Worm (Caenorhabditis elegans) whole organism, L4 larva: Measurements from ENCODE around the gene ani-2.

Source experiments
- F10B5.3 ChIP-seq: sonication (generic microtip); optimal IDR thresholded peaks from 2 replicates; lab custom pipeline; 2016; ENCODE audit warnings: mild to moderate bottlenecking, missing genetic modification characterization, missing compliant biosample characterization
- F26F4.8 ChIP-seq: fragments of 200-800 bp; sonication (Bioruptor generic); conservative IDR thresholded peaks from 2 replicates; pipeline ENCODE4 v1.3.6; 2022; ENCODE audit warnings: missing genetic modification characterization, missing compliant biosample characterization
- F37D6.2 ChIP-seq: sonication (generic microtip); optimal IDR thresholded peaks from 2 replicates; lab custom pipeline; 2016; ENCODE audit warnings: mild to moderate bottlenecking, missing genetic modification characterization, missing compliant biosample characterization
- T20F7.1 ChIP-seq: fragments of 200-800 bp; sonication (Bioruptor generic); optimal IDR thresholded peaks from 2 replicates; lab custom pipeline; 2018; ENCODE audit warnings: mild to moderate bottlenecking, missing genetic modification characterization, missing compliant biosample characterization
- Y5F2A.4 ChIP-seq: fragments of 200-800 bp; sonication (Bioruptor generic); optimal IDR thresholded peaks from 2 replicates; lab custom pipeline; 2018; ENCODE audit warnings: mild to moderate bottlenecking, missing genetic modification characterization, missing compliant biosample characterization
- Y75B8A.6 ChIP-seq: fragments of 200-800 bp; sonication (Bioruptor generic); IDR thresholded peaks from 2 replicates; pipeline ENCODE4 v1.3.6; 2022; ENCODE audit warnings: missing genetic modification reagents, missing genetic modification characterization, missing compliant biosample characterization
- ZK546.5 ChIP-seq, 2 experiments: sonication (generic microtip); optimal IDR thresholded peaks; 2 replicates each; lab custom pipeline; 2017; ENCODE audit warnings: missing biosample characterization in 2 of 2, missing genetic modification characterization in 2 of 2
- aha-1 ChIP-seq: fragments of 150-350 bp; peaks from one replicate; lab custom pipeline; 2014; ENCODE audit warnings: missing biosample characterization, missing genetic modification characterization
- aly-2 ChIP-seq: sonication (generic microtip); optimal IDR thresholded peaks from 2 replicates; lab custom pipeline; 2018; ENCODE audit warnings: missing biosample characterization, missing genetic modification characterization
- ama-1 ChIP-seq: fragments of 150-350 bp; optimal IDR thresholded peaks from 2 replicates; lab custom pipeline; 2014; ENCODE audit warnings: inconsistent platforms, mixed read lengths
- attf-4 ChIP-seq: sonication (generic microtip); optimal IDR thresholded peaks from 3 replicates; lab custom pipeline; 2017; ENCODE audit warnings: missing biosample characterization, missing genetic modification characterization
- ceh-44 ChIP-seq: fragments of 200-800 bp; sonication (Bioruptor generic); IDR thresholded peaks from 2 replicates; pipeline ENCODE4 v1.3.6; 2022; ENCODE audit warnings: missing genetic modification reagents, missing genetic modification characterization, missing compliant biosample characterization
- ces-1 ChIP-seq: fragments of 150-350 bp; sonication (generic microtip); optimal IDR thresholded peaks from 4 replicates; lab custom pipeline; 2014; ENCODE audit warnings: missing biosample characterization, missing genetic modification reagents, missing genetic modification characterization
- cey-2 ChIP-seq: sonication (generic microtip); optimal IDR thresholded peaks from 3 replicates; lab custom pipeline; 2017; ENCODE audit warnings: missing genetic modification characterization, mild to moderate bottlenecking, missing compliant biosample characterization, antibody characterized with exemption, borderline replicate concordance; ENCODE audit not compliant: insufficient read depth
- ctbp-1 ChIP-seq: fragments of 200-800 bp; sonication (Bioruptor generic); IDR thresholded peaks from 2 replicates; pipeline ENCODE4 v1.3.6; 2022; ENCODE audit warnings: missing genetic modification reagents, missing genetic modification characterization, missing compliant biosample characterization
- daf-19 ChIP-seq: fragments of 200-800 bp; sonication (Bioruptor generic); conservative IDR thresholded peaks from 2 replicates; pipeline ENCODE4 v1.3.6; 2022; ENCODE audit warnings: missing genetic modification characterization, missing compliant biosample characterization
- daf-8 ChIP-seq: fragments of 200-800 bp; sonication (Bioruptor generic); IDR thresholded peaks from 2 replicates; pipeline ENCODE4 v1.3.6; 2022; ENCODE audit warnings: missing genetic modification characterization, missing compliant biosample characterization
- dmd-6 ChIP-seq: fragments of 200-800 bp; sonication (Bioruptor generic); IDR thresholded peaks from 2 replicates; pipeline ENCODE4 v1.3.6; 2022; ENCODE audit warnings: missing genetic modification reagents, missing genetic modification characterization, missing compliant biosample characterization
- dmd-8 ChIP-seq: fragments of 200-800 bp; sonication (Bioruptor generic); IDR thresholded peaks from 2 replicates; pipeline ENCODE4 v1.3.6; 2022; ENCODE audit warnings: missing genetic modification characterization, missing compliant biosample characterization
- dmd-9 ChIP-seq: fragments of 200-800 bp; sonication (Bioruptor generic); IDR thresholded peaks from 2 replicates; pipeline ENCODE4 v1.3.6; 2022; ENCODE audit warnings: missing genetic modification reagents, missing genetic modification characterization, missing compliant biosample characterization
- dpl-1 ChIP-seq: fragments of 150-350 bp; optimal IDR thresholded peaks from 2 replicates; lab custom pipeline; 2014; ENCODE audit warnings: missing biosample characterization, missing genetic modification reagents, missing genetic modification characterization
- duxl-1 ChIP-seq: sonication (generic microtip); optimal IDR thresholded peaks from 2 replicates; lab custom pipeline; 2016; ENCODE audit warnings: mild to moderate bottlenecking, missing genetic modification characterization, moderate library complexity, missing compliant biosample characterization; ENCODE audit not compliant: poor library complexity
- fos-1 ChIP-seq: fragments of 150-350 bp; optimal IDR thresholded peaks from 2 replicates; lab custom pipeline; 2014; ENCODE audit warnings: missing biosample characterization, missing genetic modification characterization
- hlh-30 ChIP-seq: sonication (generic microtip); optimal IDR thresholded peaks from 2 replicates; lab custom pipeline; 2017; ENCODE audit warnings: antibody characterized with exemption, mild to moderate bottlenecking, missing genetic modification characterization, missing compliant biosample characterization; ENCODE audit not compliant: insufficient read depth
- lim-7 ChIP-seq: fragments of 200-800 bp; sonication (Bioruptor generic); IDR thresholded peaks from 2 replicates; pipeline ENCODE4 v1.3.6; 2022; ENCODE audit warnings: missing genetic modification characterization, missing compliant biosample characterization
- lin-1 ChIP-seq: fragments of 200-800 bp; sonication (Bioruptor generic); IDR thresholded peaks from 2 replicates; pipeline ENCODE4 v1.3.6; 2022; ENCODE audit warnings: missing genetic modification reagents, missing genetic modification characterization, missing compliant biosample characterization
- lin-13 ChIP-seq: fragments of 150-350 bp; optimal IDR thresholded peaks from 2 replicates; lab custom pipeline; 2014; ENCODE audit warnings: missing biosample characterization, missing genetic modification reagents, missing genetic modification characterization
- lin-29 ChIP-seq: fragments of 200-800 bp; sonication (Bioruptor generic); IDR thresholded peaks from 2 replicates; pipeline ENCODE4 v1.3.6; 2022; ENCODE audit warnings: missing genetic modification reagents, missing genetic modification characterization, missing compliant biosample characterization
- lin-38 ChIP-seq: fragments of 200-800 bp; sonication (Bioruptor generic); IDR thresholded peaks from 2 replicates; pipeline ENCODE4 v1.3.6; 2022; ENCODE audit warnings: missing genetic modification reagents, missing genetic modification characterization, missing compliant biosample characterization
- lin-39 ChIP-seq: fragments of 150-350 bp; optimal IDR thresholded peaks from 2 replicates; lab custom pipeline; 2014; ENCODE audit warnings: missing biosample characterization, missing genetic modification reagents, missing genetic modification characterization
- lir-3 ChIP-seq: sonication (generic microtip); optimal IDR thresholded peaks from 2 replicates; lab custom pipeline; 2016; ENCODE audit warnings: mild to moderate bottlenecking, missing genetic modification characterization, missing compliant biosample characterization
- madf-9 ChIP-seq: fragments of 200-800 bp; sonication (Bioruptor generic); conservative IDR thresholded peaks from 2 replicates; pipeline ENCODE4 v1.3.6; 2022; ENCODE audit warnings: missing genetic modification reagents, missing genetic modification characterization, missing compliant biosample characterization
- mep-1 ChIP-seq: fragments of 150-350 bp; sonication (generic microtip); optimal IDR thresholded peaks from 3 replicates; lab custom pipeline; 2014; ENCODE audit warnings: missing biosample characterization, missing genetic modification characterization
- mes-2 ChIP-seq: sonication (generic microtip); optimal IDR thresholded peaks from 2 replicates; lab custom pipeline; 2016; ENCODE audit warnings: missing genotype, mild to moderate bottlenecking, missing genetic modification characterization, missing compliant biosample characterization; ENCODE audit not compliant: poor library complexity, severe bottlenecking
- mxl-3 ChIP-seq: fragments of 200-800 bp; sonication (Bioruptor generic); optimal IDR thresholded peaks from 2 replicates; lab custom pipeline; 2018; ENCODE audit warnings: mild to moderate bottlenecking, missing genetic modification characterization, missing compliant biosample characterization
- nhr-11 ChIP-seq: fragments of 150-350 bp; optimal IDR thresholded peaks from 2 replicates; lab custom pipeline; 2014; ENCODE audit warnings: missing biosample characterization, missing genetic modification characterization
- nhr-111 ChIP-seq: fragments of 200-800 bp; sonication (Bioruptor generic); optimal IDR thresholded peaks from 2 replicates; lab custom pipeline; 2018; ENCODE audit warnings: mild to moderate bottlenecking, missing genetic modification characterization, missing compliant biosample characterization
- nhr-41 ChIP-seq: fragments of 200-800 bp; sonication (Bioruptor generic); IDR thresholded peaks from 2 replicates; pipeline ENCODE4 v1.3.6; 2022; ENCODE audit warnings: missing genetic modification reagents, missing genetic modification characterization, missing compliant biosample characterization
- nhr-42 ChIP-seq: fragments of 200-800 bp; sonication (Bioruptor generic); IDR thresholded peaks from 2 replicates; pipeline ENCODE4 v1.3.6; 2022; ENCODE audit warnings: missing genetic modification characterization, missing compliant biosample characterization
- nhr-48 ChIP-seq: sonication (generic microtip); optimal IDR thresholded peaks from 2 replicates; lab custom pipeline; 2016; ENCODE audit warnings: mild to moderate bottlenecking, missing genetic modification characterization, missing compliant biosample characterization
- pqm-1 ChIP-seq: sonication (generic microtip); optimal IDR thresholded peaks from 2 replicates; lab custom pipeline; 2017; ENCODE audit warnings: missing biosample characterization, missing genetic modification characterization
- snpc-1.2 ChIP-seq: fragments of 200-800 bp; sonication (Bioruptor generic); IDR thresholded peaks from 2 replicates; pipeline ENCODE4 v1.3.6; 2022; ENCODE audit warnings: missing genetic modification reagents, missing genetic modification characterization, missing compliant biosample characterization
- tra-1 ChIP-seq: fragments of 200-800 bp; sonication (Bioruptor generic); IDR thresholded peaks from 2 replicates; pipeline ENCODE4 v1.3.6; 2022; ENCODE audit warnings: missing genetic modification reagents, missing genetic modification characterization, missing compliant biosample characterization
- unc-130 ChIP-seq: sonication (generic microtip); optimal IDR thresholded peaks from 2 replicates; lab custom pipeline; 2016; ENCODE audit warnings: missing genetic modification reagents, missing genetic modification characterization, missing compliant biosample characterization
- unc-39 ChIP-seq: sonication (generic microtip); optimal IDR thresholded peaks from 2 replicates; lab custom pipeline; 2017; ENCODE audit warnings: missing biosample characterization, missing genetic modification characterization
- unc-62 ChIP-seq, 3 experiments: fragments of 150-350 bp in 1 of 3; sonication (generic microtip); optimal IDR thresholded peaks in 2 of 3; peaks in 1 of 3; 1 replicate in 1 of 3; 2 replicates in 2 of 3; lab custom pipeline; 2014 to 2017; ENCODE audit warnings: missing biosample characterization in 3 of 3, missing genetic modification characterization in 3 of 3, missing genetic modification reagents in 3 of 3, missing genotype in 1 of 3
- vab-7 ChIP-seq: fragments of 200-800 bp; sonication (Bioruptor generic); IDR thresholded peaks from 2 replicates; pipeline ENCODE4 v1.3.6; 2022; ENCODE audit warnings: missing genetic modification reagents, missing genetic modification characterization, missing compliant biosample characterization
- zag-1 ChIP-seq: fragments of 150-350 bp; optimal IDR thresholded peaks from 2 replicates; lab custom pipeline; 2014; ENCODE audit warnings: missing biosample characterization, missing genetic modification characterization
- zfp-2 ChIP-seq: sonication (generic microtip); optimal IDR thresholded peaks from 2 replicates; lab custom pipeline; 2016; ENCODE audit warnings: mild to moderate bottlenecking, missing genetic modification characterization, missing compliant biosample characterization
- zip-2 ChIP-seq: fragments of 150-350 bp; optimal IDR thresholded peaks from 2 replicates; lab custom pipeline; 2014; ENCODE audit warnings: missing biosample characterization, missing genetic modification characterization
- ztf-11 ChIP-seq: fragments of 150-350 bp; optimal IDR thresholded peaks from 2 replicates; lab custom pipeline; 2014; ENCODE audit warnings: missing biosample characterization, missing genetic modification characterization

Gene ani-2

ce11 chrII:6383183-6383695 lies 18.1 kb upstream of the ani-2 start, which contains the start of gene F58F12.1:
Gene F58F12.1, plus strand, starts transcription at chrII:6383645.
- TF ChIP-seq ceh-44 (GFP tag; lab: Robert Waterston, UW) = no peak
- no peak for TF ChIP-seq T20F7.1 (GFP tag; lab: Kevin White, UChicago)
- TF ChIP-seq F26F4.8 = no peak
- TF ChIP-seq aha-1 = peak; percentile 24
- TF ChIP-seq ZK546.5 (tag; optimal IDR thresholded peaks at IDR 0.05; lab: Kevin White, UChicago) = no peak
- no peak for TF ChIP-seq nhr-48 (tag; lab: Kevin White, UChicago)
- no peak for TF ChIP-seq duxl-1 (tag; lab: Kevin White, UChicago)
- no peak for TF ChIP-seq fos-1
- peak in 1 of 2 experiments; percentile 75 for TF ChIP-seq unc-62 (GFP tag; optimal IDR thresholded peaks at IDR 0.05 in 1 of 2; lab: Kevin White, UChicago)
- no peak for TF ChIP-seq unc-62 (tag; optimal IDR thresholded peaks at IDR 0.05; lab: Kevin White, UChicago)
- no peak for TF ChIP-seq zip-2 (tag; lab: Kevin White, UChicago)
- no peak for TF ChIP-seq lir-3 (tag; lab: Kevin White, UChicago)
- TF ChIP-seq madf-9 (GFP tag; lab: Robert Waterston, UW) = no peak
- TF ChIP-seq Y5F2A.4 = no peak
- TF ChIP-seq zag-1 (tag; lab: Kevin White, UChicago) = no peak
- TF ChIP-seq unc-130 (GFP tag; lab: Kevin White, UChicago) = peak; percentile 90
- TF ChIP-seq aly-2 = no peak
- TF ChIP-seq ama-1 (lab: Kevin White, UChicago) = no peak
- peak; percentile 56 for TF ChIP-seq dpl-1
- TF ChIP-seq pqm-1 (tag; lab: Kevin White, UChicago) = no peak
- TF ChIP-seq mes-2 (tag; lab: Kevin White, UChicago) = peak; percentile 97
- TF ChIP-seq nhr-42 = no peak
- TF ChIP-seq vab-7 = no peak
- no peak for TF ChIP-seq daf-8
- TF ChIP-seq tra-1 = no peak
- TF ChIP-seq lin-29 = no peak
- no peak for TF ChIP-seq dmd-9
- TF ChIP-seq ctbp-1 = no peak
- no peak for TF ChIP-seq Y75B8A.6 (GFP tag; lab: Robert Waterston, UW)
- no peak for TF ChIP-seq ces-1 (GFP tag; lab: Kevin White, UChicago)
- TF ChIP-seq lim-7 (GFP tag; lab: Robert Waterston, UW) = no peak
- TF ChIP-seq lin-13 = peak; percentile 43
- peak; percentile 52 for TF ChIP-seq hlh-30
- no peak for TF ChIP-seq mxl-3 (GFP tag; lab: Kevin White, UChicago)
- peak; percentile 21 for TF ChIP-seq nhr-11 (tag; lab: Kevin White, UChicago)
- no peak for TF ChIP-seq attf-4
- no peak for TF ChIP-seq nhr-111 (GFP tag; lab: Kevin White, UChicago)
- no peak for TF ChIP-seq zfp-2 (tag; lab: Kevin White, UChicago)
- TF ChIP-seq dmd-8 = no peak
- TF ChIP-seq snpc-1.2 (GFP tag; lab: Robert Waterston, UW) = no peak
- no peak for TF ChIP-seq ztf-11 (tag; lab: Kevin White, UChicago)
- no peak for TF ChIP-seq daf-19
- peak; percentile 66 for TF ChIP-seq mep-1 (tag; lab: Kevin White, UChicago)
- TF ChIP-seq lin-39 (tag; lab: Kevin White, UChicago) = no peak
- TF ChIP-seq nhr-41 (GFP tag; lab: Robert Waterston, UW) = no peak
- TF ChIP-seq F37D6.2 (tag; lab: Kevin White, UChicago) = no peak
- TF ChIP-seq lin-38 (GFP tag; lab: Robert Waterston, UW) = peak; percentile 94
- no peak for TF ChIP-seq lin-1 (GFP tag; lab: Robert Waterston, UW)
- peak; percentile 14; the same call in 1 of the 2 replicates for TF ChIP-seq dmd-6
- TF ChIP-seq cey-2 (tag; lab: Kevin White, UChicago) = no peak
- no peak for TF ChIP-seq unc-39
- no peak for TF ChIP-seq F10B5.3
